Fruit fly (Drosophila melanogaster) whole organism, embryonic: ENCODE results near the gene CG12698.

Experiments
- CG1529 ChIP-seq: fragments of 200-800 bp; sonication (Bioruptor generic); optimal IDR thresholded peaks from 3 replicates; lab custom pipeline; 2018; ENCODE audit warnings: missing biosample characterization, missing genetic modification characterization
- CG8388 ChIP-seq: fragments of 200-800 bp; sonication (Bioruptor generic); optimal IDR thresholded peaks from 2 replicates; lab custom pipeline; 2019; ENCODE audit warnings: missing biosample characterization, mild to moderate bottlenecking, missing genetic modification characterization, moderate library complexity
- Opbp ChIP-seq: fragments of 200-800 bp; sonication (Bioruptor generic); IDR thresholded peaks from 3 replicates; pipeline ENCODE4 v1.3.6; 2022; ENCODE audit warnings: missing biosample characterization, missing genetic modification characterization; ENCODE audit not compliant: partially characterized antibody
- fu2 ChIP-seq: fragments of 200-800 bp; sonication (Bioruptor generic); optimal IDR thresholded peaks from 2 replicates; lab custom pipeline; 2016; ENCODE audit warnings: missing biosample characterization, missing genetic modification characterization
- gcm2 ChIP-seq: fragments of 200-800 bp; sonication (Bioruptor generic); optimal IDR thresholded peaks from 2 replicates; lab custom pipeline; 2016; ENCODE audit warnings: missing biosample characterization, missing genetic modification characterization
- insv ChIP-seq, 2 experiments: fragments of 200-800 bp; sonication (Bioruptor generic); optimal IDR thresholded peaks; 3 replicates each; lab custom pipeline; 2016 to 2018; ENCODE audit warnings: missing biosample characterization in 2 of 2, missing genetic modification characterization in 2 of 2
- nmo ChIP-seq: fragments of 200-800 bp; sonication (Bioruptor generic); optimal IDR thresholded peaks from 2 replicates; lab custom pipeline; 2018; ENCODE audit warnings: missing biosample characterization, mild to moderate bottlenecking, missing genetic modification characterization, moderate library complexity
- shn ChIP-seq: fragments of 200-800 bp; sonication (Bioruptor generic); optimal IDR thresholded peaks from 3 replicates; lab custom pipeline; 2016; ENCODE audit warnings: missing biosample characterization, missing genetic modification characterization
- vvl ChIP-seq: fragments of 200-800 bp; sonication (Bioruptor generic); IDR thresholded peaks from 2 replicates; pipeline ENCODE4 v1.3.6; 2022; ENCODE audit warnings: missing biosample characterization, missing genetic modification characterization

DNA sequence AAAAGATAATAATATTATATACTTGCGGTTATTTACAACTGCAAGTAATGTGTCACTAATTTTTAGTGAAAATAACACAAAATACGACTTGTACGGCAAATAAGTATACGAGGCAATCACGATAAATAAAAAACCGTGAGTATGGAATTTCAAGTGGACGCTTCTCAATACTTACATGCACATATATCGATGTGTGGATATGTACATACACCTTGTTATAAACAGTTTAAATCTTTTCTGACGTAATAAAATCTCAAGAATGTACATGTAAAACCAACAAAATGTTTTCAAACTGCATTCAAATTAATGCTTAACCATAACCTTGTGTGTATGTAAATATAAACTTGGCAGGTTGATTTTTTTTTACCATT lies 13.4 kb upstream of the CG12698 start:
- TF ChIP-seq Opbp (GFP tag; lab: Robert Waterston, UW) (no peak), CG8388 (GFP tag; lab: Kevin White, UChicago) (no peak), gcm2 (no peak), vvl (GFP tag; lab: Robert Waterston, UW) (no peak), CG1529 (GFP tag; lab: Kevin White, UChicago) (no peak), nmo (no peak), insv (GFP tag; optimal IDR thresholded peaks at IDR 0.05; lab: Kevin White, UChicago) (no peak), shn (GFP tag; lab: Kevin White, UChicago) (no peak), fu2 (GFP tag; lab: Kevin White, UChicago) (no peak)
